Fruit fly (Drosophila melanogaster): ENCODE results near the gene dbr.

- no peak for TF ChIP-seq psq (optimal IDR thresholded peaks at IDR 0.05)
- no peak for TF ChIP-seq Myc (optimal IDR thresholded peaks at IDR 0.05)
- TF ChIP-seq h (optimal IDR thresholded peaks at IDR 0.05): no peak
- no peak for TF ChIP-seq insv (optimal IDR thresholded peaks at IDR 0.05)
Observed at dm6 chr2L:117750-118149, 51.5 kb downstream of the dbr start.
